Worm (Caenorhabditis elegans): ENCODE data around the gene srbc-67.

DNA sequence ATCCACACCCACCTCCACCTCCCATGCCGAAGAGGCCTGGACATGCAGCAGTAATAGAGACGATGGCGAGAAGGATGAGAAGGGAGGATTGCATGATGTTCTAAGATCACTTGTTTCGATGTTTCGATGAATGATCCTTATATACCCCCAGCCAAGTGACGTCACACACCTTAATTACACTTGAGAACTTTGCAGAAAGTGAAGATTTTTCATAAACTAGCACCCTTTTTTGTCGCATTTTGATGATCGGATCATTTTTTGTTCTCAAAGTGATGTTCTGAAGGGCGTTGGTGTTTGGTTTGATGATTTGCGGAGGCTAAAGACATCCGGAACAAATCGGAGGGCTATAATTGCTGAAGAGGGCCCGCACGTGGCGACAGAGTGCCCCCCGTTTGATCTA lies 34.7 kb upstream of the srbc-67 start, which contains the start of gene grl-27:
- no peak for TF ChIP-seq rnt-1 (tag; optimal IDR thresholded peaks at IDR 0.05)
- no peak for TF ChIP-seq ets-4 (tag; optimal IDR thresholded peaks at IDR 0.05)
- no peak for TF ChIP-seq pqm-1 (tag; optimal IDR thresholded peaks at IDR 0.05)
- no peak for TF ChIP-seq sox-2 (GFP tag; IDR thresholded peaks at IDR 0.05)
- TF ChIP-seq pha-4 (tag; optimal IDR thresholded peaks at IDR 0.05), result no peak
- no peak for TF ChIP-seq F13H6.1 (tag; optimal IDR thresholded peaks at IDR 0.05)
- TF ChIP-seq ceh-31 (tag; optimal IDR thresholded peaks at IDR 0.05), result no peak
- TF ChIP-seq ceh-9 (tag; optimal IDR thresholded peaks at IDR 0.05), result no peak
- TF ChIP-seq madf-2 (tag; optimal IDR thresholded peaks at IDR 0.05), result no peak
- TF ChIP-seq sox-4 (tag; optimal IDR thresholded peaks at IDR 0.05), result no peak
- TF ChIP-seq ama-1 (optimal IDR thresholded peaks at IDR 0.05), result no peak

Data from whole organism, late embryonic.